Fruit fly (Drosophila melanogaster) whole organism, prepupa: ENCODE data around the gene lush.

Experiments
- Blimp-1 ChIP-seq: fragments of 200-800 bp; sonication (Bioruptor generic); optimal IDR thresholded peaks from 3 replicates; lab custom pipeline; 2017; ENCODE audit warnings: missing biosample characterization, missing genetic modification characterization, mild to moderate bottlenecking, moderate library complexity, missing genetic modification reagents
- CG11762 ChIP-seq: fragments of 200-800 bp; sonication (Bioruptor generic); optimal IDR thresholded peaks from 3 replicates; lab custom pipeline; 2016; ENCODE audit warnings: missing biosample characterization, missing genetic modification characterization; ENCODE audit not compliant: insufficient read depth
- CG16779 ChIP-seq: fragments of 200-800 bp; sonication (Bioruptor generic); optimal IDR thresholded peaks from 3 replicates; lab custom pipeline; 2017; ENCODE audit warnings: missing biosample characterization, mild to moderate bottlenecking, missing genetic modification characterization
- CG31627 ChIP-seq: fragments of 200-800 bp; sonication (Bioruptor generic); optimal IDR thresholded peaks from 3 replicates; lab custom pipeline; 2016; ENCODE audit warnings: missing biosample characterization, missing genetic modification characterization
- CG8119 ChIP-seq: fragments of 200-800 bp; sonication (Bioruptor generic); IDR thresholded peaks from 3 replicates; pipeline ENCODE4 v1.3.6; 2022; ENCODE audit warnings: missing biosample characterization, missing genetic modification characterization
- Eip75B ChIP-seq: fragments of 200-800 bp; sonication (Bioruptor generic); optimal IDR thresholded peaks from 3 replicates; lab custom pipeline; 2016; ENCODE audit warnings: missing biosample characterization, missing genetic modification characterization
- Hr39 ChIP-seq: fragments of 200-800 bp; sonication (Bioruptor generic); optimal IDR thresholded peaks from 2 replicates; lab custom pipeline; 2016; ENCODE audit warnings: missing biosample characterization, missing genetic modification characterization
- Hr4 ChIP-seq: fragments of 200-800 bp; sonication (Bioruptor generic); optimal IDR thresholded peaks from 3 replicates; lab custom pipeline; 2016; ENCODE audit warnings: missing biosample characterization, missing genetic modification characterization
- Lpt ChIP-seq: fragments of 200-800 bp; sonication (Bioruptor generic); optimal IDR thresholded peaks from 3 replicates; lab custom pipeline; 2016; ENCODE audit warnings: missing biosample characterization, missing genetic modification characterization
- Sox102F ChIP-seq: fragments of 200-800 bp; sonication (Bioruptor generic); optimal IDR thresholded peaks from 2 replicates; lab custom pipeline; 2016; ENCODE audit warnings: missing biosample characterization, mild to moderate bottlenecking, missing genetic modification characterization
- acj6 ChIP-seq: fragments of 200-800 bp; sonication (Bioruptor generic); optimal IDR thresholded peaks from 3 replicates; lab custom pipeline; 2016; ENCODE audit warnings: missing biosample characterization, missing genetic modification characterization
- esn ChIP-seq: fragments of 200-800 bp; sonication (Bioruptor generic); optimal IDR thresholded peaks from 2 replicates; lab custom pipeline; 2016; ENCODE audit warnings: missing biosample characterization, mild to moderate bottlenecking, missing genetic modification characterization, moderate library complexity
- pdm3 ChIP-seq: fragments of 200-800 bp; sonication (Bioruptor generic); optimal IDR thresholded peaks from 3 replicates; lab custom pipeline; 2016; ENCODE audit warnings: missing biosample characterization, missing genetic modification characterization

dm6 chr3L:19649374-19649948 lies 43.6 kb upstream of the lush start, which contains the start of gene Oat:
- TF ChIP-seq esn, result no peak
- no peak for TF ChIP-seq CG8119 (GFP tag; lab: Robert Waterston, UW)
- TF ChIP-seq acj6 (GFP tag; lab: Kevin White, UChicago), result no peak
- TF ChIP-seq CG31627, result no peak
- TF ChIP-seq Lpt (GFP tag; lab: Kevin White, UChicago), result no peak
- TF ChIP-seq CG11762 (GFP tag; lab: Kevin White, UChicago), result no peak
- no peak for TF ChIP-seq Blimp-1 (GFP tag; lab: Kevin White, UChicago)
- TF ChIP-seq Hr4 (GFP tag; lab: Kevin White, UChicago), result no peak
- TF ChIP-seq pdm3 (GFP tag; lab: Kevin White, UChicago), result no peak
- no peak for TF ChIP-seq Hr39 (GFP tag; lab: Kevin White, UChicago)
- TF ChIP-seq Sox102F (GFP tag; lab: Kevin White, UChicago), result no peak
- TF ChIP-seq CG16779, result no peak
- TF ChIP-seq Eip75B, result no peak
